Worm (Caenorhabditis elegans) whole organism, late embryonic: ENCODE results near the gene Y43F8B.2.

Experiments used
- dmd-4 ChIP-seq: sonication (generic microtip); optimal IDR thresholded peaks from 2 replicates; lab custom pipeline; 2016; ENCODE audit warnings: borderline replicate concordance, missing genetic modification characterization, missing compliant biosample characterization
- hlh-13 ChIP-seq: fragments of 200-800 bp; sonication (Bioruptor generic); optimal IDR thresholded peaks from 2 replicates; lab custom pipeline; 2018; ENCODE audit warnings: mild to moderate bottlenecking, missing genetic modification characterization, missing compliant biosample characterization
- pax-1 ChIP-seq: fragments of 150-350 bp; optimal IDR thresholded peaks from 2 replicates; lab custom pipeline; 2014; ENCODE audit warnings: missing biosample characterization, missing genetic modification characterization
- pqm-1 ChIP-seq: sonication (generic microtip); optimal IDR thresholded peaks from 2 replicates; lab custom pipeline; 2016; ENCODE audit warnings: missing genetic modification characterization, missing compliant biosample characterization
- sox-4 ChIP-seq: sonication (generic microtip); optimal IDR thresholded peaks from 2 replicates; lab custom pipeline; 2017; ENCODE audit warnings: mild to moderate bottlenecking, missing genetic modification characterization, inconsistent platforms, missing compliant biosample characterization

- TF ChIP-seq pax-1 (tag; lab: Kevin White, UChicago) = no peak
- no peak for TF ChIP-seq hlh-13 (GFP tag; lab: Kevin White, UChicago)
- no peak for TF ChIP-seq dmd-4 (tag; lab: Kevin White, UChicago)
- no peak for TF ChIP-seq pqm-1 (tag; lab: Kevin White, UChicago)
- no peak for TF ChIP-seq sox-4 (tag; lab: Kevin White, UChicago)
These were observed 22.6 kb downstream of the Y43F8B.2 start for ce11 chrV:19510352-19510751.
